Worm (Caenorhabditis elegans): ENCODE measurements around the gene F21D5.9.

DNA sequence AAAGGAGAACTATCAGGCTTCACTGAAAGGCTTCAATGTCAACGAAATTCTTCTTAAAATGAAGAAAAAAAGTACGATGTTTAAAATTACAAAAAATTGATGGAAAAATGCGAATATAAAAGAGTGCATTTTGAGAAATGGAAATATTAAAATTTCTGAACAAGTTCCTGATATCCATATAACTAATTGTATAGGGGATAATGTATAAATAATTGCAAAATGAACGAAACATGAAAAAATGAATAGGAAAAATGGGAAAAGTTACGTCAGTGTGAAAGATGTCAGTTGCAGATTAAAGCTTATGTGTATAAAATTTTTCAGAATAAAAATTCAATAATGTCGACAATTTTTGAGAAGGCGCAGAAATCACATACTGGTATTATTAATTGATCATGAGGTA is 15.8 kb upstream of the F21D5.9 start:
- TF ChIP-seq W03F9.2 (tag; optimal IDR thresholded peaks at IDR 0.05): no peak
- TF ChIP-seq him-1 (tag; optimal IDR thresholded peaks at IDR 0.05): no peak
- TF ChIP-seq dao-5 (tag; optimal IDR thresholded peaks at IDR 0.05): no peak
